Fruit fly (Drosophila melanogaster): ENCODE data around the gene brv2.

DNA sequence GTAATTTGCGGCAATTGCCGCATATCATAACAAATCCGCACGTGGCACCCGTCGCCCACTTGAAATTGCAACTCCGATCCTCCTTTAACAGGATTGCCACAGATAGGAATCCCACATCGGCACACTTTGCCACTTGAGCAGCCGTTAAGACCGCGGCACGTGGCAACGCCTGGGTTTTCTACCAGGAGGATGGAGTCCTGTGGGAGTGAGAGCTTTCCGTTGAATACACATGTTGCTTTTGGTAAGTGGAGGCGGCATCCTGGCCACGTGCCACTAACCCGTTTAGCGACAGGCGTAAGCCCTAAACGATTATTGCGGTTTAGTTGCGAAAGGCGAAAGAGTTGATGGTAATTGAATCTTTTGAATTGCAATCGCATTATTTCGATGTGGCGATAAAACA lies 14.0 kb upstream of the brv2 start:
- TF ChIP-seq CG8478 (optimal IDR thresholded peaks at IDR 0.05) (no peak), CTCF (optimal IDR thresholded peaks at IDR 0.05) (no peak)
